Fruit fly (Drosophila melanogaster) whole organism, embryonic: ENCODE results near the gene CG14205.

Source experiments
- Ada2b ChIP-seq: fragments of 200-800 bp; sonication (Bioruptor generic); IDR thresholded peaks from 2 replicates; pipeline ENCODE4 v1.3.6; 2022; ENCODE audit warnings: missing biosample characterization, missing genetic modification characterization
- CG10274 ChIP-seq: fragments of 200-800 bp; sonication (Bioruptor generic); optimal IDR thresholded peaks from 3 replicates; lab custom pipeline; 2017; ENCODE audit warnings: missing biosample characterization, mild to moderate bottlenecking, missing genetic modification characterization
- CG12659 ChIP-seq: fragments of 200-800 bp; sonication (Bioruptor generic); optimal IDR thresholded peaks from 3 replicates; lab custom pipeline; 2017; ENCODE audit warnings: mild to moderate bottlenecking, missing biosample characterization, missing genetic modification reagents, missing genetic modification characterization
- CG15011 ChIP-seq: fragments of 200-800 bp; sonication (Bioruptor generic); optimal IDR thresholded peaks from 3 replicates; lab custom pipeline; 2018; ENCODE audit warnings: missing biosample characterization, mild to moderate bottlenecking, missing genetic modification characterization
- CG15601 ChIP-seq: fragments of 200-800 bp; sonication (Bioruptor generic); optimal IDR thresholded peaks from 3 replicates; lab custom pipeline; 2019; ENCODE audit warnings: missing biosample characterization, mild to moderate bottlenecking, missing genetic modification characterization, moderate library complexity
- CG1792 ChIP-seq: fragments of 200-800 bp; sonication (Bioruptor generic); optimal IDR thresholded peaks from 2 replicates; lab custom pipeline; 2016; ENCODE audit warnings: missing biosample characterization, missing genetic modification characterization
- CG18476 ChIP-seq: fragments of 200-800 bp; sonication (Bioruptor generic); optimal IDR thresholded peaks from 2 replicates; lab custom pipeline; 2016; ENCODE audit warnings: missing biosample characterization, mild to moderate bottlenecking, missing genetic modification characterization
- CG2875 ChIP-seq: fragments of 200-800 bp; sonication (Bioruptor generic); optimal IDR thresholded peaks from 2 replicates; lab custom pipeline; 2017; ENCODE audit warnings: missing biosample characterization, mild to moderate bottlenecking, missing genetic modification characterization, missing genetic modification reagents
- CG3995 ChIP-seq: fragments of 200-800 bp; sonication (Bioruptor generic); optimal IDR thresholded peaks from 3 replicates; lab custom pipeline; 2016; ENCODE audit warnings: missing biosample characterization, missing genetic modification characterization
- CG4404 ChIP-seq: fragments of 200-800 bp; sonication (Bioruptor generic); IDR thresholded peaks from 2 replicates; pipeline ENCODE4 v1.3.6; 2022; ENCODE audit warnings: missing biosample characterization, missing genetic modification characterization
- CG6175 ChIP-seq: fragments of 200-800 bp; sonication (Bioruptor generic); IDR thresholded peaks from 3 replicates; pipeline ENCODE4 v1.3.6; 2022; ENCODE audit warnings: missing biosample characterization, missing genetic modification characterization
- CG7357 ChIP-seq: fragments of 200-800 bp; sonication (Bioruptor generic); IDR thresholded peaks from 3 replicates; pipeline ENCODE4 v1.3.6; 2022; ENCODE audit warnings: missing biosample characterization, missing genetic modification characterization
- CG7963 ChIP-seq: fragments of 200-800 bp; sonication (Bioruptor generic); IDR thresholded peaks from 3 replicates; pipeline ENCODE4 v1.3.6; 2022; ENCODE audit warnings: missing biosample characterization, missing genetic modification characterization; ENCODE audit not compliant: partially characterized antibody
- CG8478 ChIP-seq: fragments of >200 bp; optimal IDR thresholded peaks from 2 replicates; lab custom pipeline; 2018
- CG9437 ChIP-seq: fragments of 200-800 bp; sonication (Bioruptor generic); optimal IDR thresholded peaks from 2 replicates; lab custom pipeline; 2018; ENCODE audit warnings: missing biosample characterization, mild to moderate bottlenecking, missing genetic modification characterization
- D ChIP-seq, 2 experiments: fragments of 200-800 bp in 1 of 2; fragments of >200 bp in 1 of 2; sonication (Bioruptor generic) in 1 of 2; optimal IDR thresholded peaks; 2 replicates in 1 of 2; 3 replicates in 1 of 2; lab custom pipeline; 2017; ENCODE audit warnings: mild to moderate bottlenecking in 1 of 2, missing biosample characterization in 1 of 2, missing genetic modification characterization in 1 of 2, missing genetic modification reagents in 1 of 2
- D19B ChIP-seq: fragments of 200-800 bp; sonication (Bioruptor generic); optimal IDR thresholded peaks from 2 replicates; lab custom pipeline; 2017; ENCODE audit warnings: missing biosample characterization, mild to moderate bottlenecking, missing genetic modification characterization
- Deaf1 ChIP-seq: fragments of 200-800 bp; optimal IDR thresholded peaks from 3 replicates; lab custom pipeline; 2019; ENCODE audit warnings: missing biosample characterization, mild to moderate bottlenecking, missing genetic modification characterization, moderate library complexity
- Dll ChIP-seq: fragments of 200-800 bp; sonication (Bioruptor generic); IDR thresholded peaks from 4 replicates; pipeline ENCODE4 v1.3.6; 2022; ENCODE audit warnings: missing biosample characterization, missing genetic modification characterization; ENCODE audit not compliant: partially characterized antibody
- HLHmδ ChIP-seq: fragments of 200-800 bp; sonication (Bioruptor generic); optimal IDR thresholded peaks from 2 replicates; lab custom pipeline; 2018; ENCODE audit warnings: missing biosample characterization, mild to moderate bottlenecking, missing genetic modification characterization, moderate library complexity
- Hey ChIP-seq: fragments of 200-800 bp; sonication (Bioruptor generic); optimal IDR thresholded peaks from 3 replicates; lab custom pipeline; 2018; ENCODE audit warnings: missing biosample characterization, mild to moderate bottlenecking, missing genetic modification characterization
- HmgZ ChIP-seq: fragments of 200-800 bp; sonication (Bioruptor generic); optimal IDR thresholded peaks from 2 replicates; lab custom pipeline; 2018; ENCODE audit warnings: missing biosample characterization, mild to moderate bottlenecking, missing genetic modification characterization
- MBD-R2 ChIP-seq: fragments of 200-800 bp; sonication (Bioruptor generic); IDR thresholded peaks from 2 replicates; pipeline ENCODE4 v1.3.6; 2022; ENCODE audit warnings: missing biosample characterization, missing genetic modification characterization
- MESR4 ChIP-seq: fragments of 200-800 bp; sonication (Bioruptor generic); optimal IDR thresholded peaks from 2 replicates; lab custom pipeline; 2018; ENCODE audit warnings: missing biosample characterization, mild to moderate bottlenecking, missing genetic modification characterization, moderate library complexity
- Opbp ChIP-seq: fragments of 200-800 bp; sonication (Bioruptor generic); IDR thresholded peaks from 3 replicates; pipeline ENCODE4 v1.3.6; 2022; ENCODE audit warnings: missing biosample characterization, missing genetic modification characterization; ENCODE audit not compliant: partially characterized antibody
- Sox102F ChIP-seq: fragments of 200-800 bp; sonication (Bioruptor generic); optimal IDR thresholded peaks from 2 replicates; lab custom pipeline; 2018; ENCODE audit warnings: missing biosample characterization, mild to moderate bottlenecking, missing genetic modification characterization, moderate library complexity
- Tbp ChIP-seq: fragments of >200 bp; optimal IDR thresholded peaks from 2 replicates; lab custom pipeline; 2018; ENCODE audit warnings: missing biosample characterization, missing genetic modification characterization
- YL-1 ChIP-seq: fragments of 200-800 bp; sonication (Bioruptor generic); optimal IDR thresholded peaks from 3 replicates; lab custom pipeline; 2017; ENCODE audit warnings: missing biosample characterization, mild to moderate bottlenecking, missing genetic modification characterization
- cato ChIP-seq: fragments of 200-800 bp; sonication (Bioruptor generic); optimal IDR thresholded peaks from 2 replicates; lab custom pipeline; 2016; ENCODE audit warnings: missing biosample characterization, missing genetic modification characterization, borderline replicate concordance
- cg ChIP-seq: fragments of 200-800 bp; sonication (Bioruptor generic); optimal IDR thresholded peaks from 3 replicates; lab custom pipeline; 2019; ENCODE audit warnings: missing biosample characterization, mild to moderate bottlenecking, missing genetic modification characterization, moderate library complexity
- chinmo ChIP-seq: fragments of 200-800 bp; sonication (Bioruptor generic); IDR thresholded peaks from 4 replicates; pipeline ENCODE4 v1.3.6; 2022; ENCODE audit warnings: missing biosample characterization, missing genetic modification characterization; ENCODE audit not compliant: partially characterized antibody
- chm ChIP-seq: fragments of 200-800 bp; sonication (Bioruptor generic); IDR thresholded peaks from 2 replicates; pipeline ENCODE4 v1.3.6; 2022; ENCODE audit warnings: missing biosample characterization, missing genetic modification characterization
- dm ChIP-seq: fragments of 200-800 bp; sonication (Bioruptor generic); optimal IDR thresholded peaks from 3 replicates; lab custom pipeline; 2016; ENCODE audit warnings: missing biosample characterization, missing genetic modification characterization
- eyg ChIP-seq: fragments of 200-800 bp; sonication (Bioruptor generic); optimal IDR thresholded peaks from 3 replicates; lab custom pipeline; 2016; ENCODE audit warnings: missing biosample characterization, missing genetic modification characterization
- fd64A ChIP-seq: fragments of 200-800 bp; sonication (Bioruptor generic); optimal IDR thresholded peaks from 3 replicates; lab custom pipeline; 2018; ENCODE audit warnings: missing biosample characterization, mild to moderate bottlenecking, missing genetic modification characterization
- ftz-f1 ChIP-seq: fragments of 200-800 bp; sonication (Bioruptor generic); optimal IDR thresholded peaks from 2 replicates; lab custom pipeline; 2016; ENCODE audit warnings: missing biosample characterization, missing genetic modification characterization
- fu2 ChIP-seq: fragments of 200-800 bp; sonication (Bioruptor generic); optimal IDR thresholded peaks from 2 replicates; lab custom pipeline; 2016; ENCODE audit warnings: missing biosample characterization, missing genetic modification characterization
- hb ChIP-seq: fragments of 200-800 bp; sonication (Bioruptor generic); IDR thresholded peaks from 3 replicates; pipeline ENCODE4 v1.3.6; 2022; ENCODE audit warnings: missing biosample characterization, missing genetic modification characterization; ENCODE audit not compliant: partially characterized antibody
- nerfin-2 ChIP-seq: fragments of 200-800 bp; sonication (Bioruptor generic); IDR thresholded peaks from 2 replicates; pipeline ENCODE4 v1.3.6; 2022; ENCODE audit warnings: missing biosample characterization, missing genetic modification characterization; ENCODE audit not compliant: partially characterized antibody
- onecut ChIP-seq: fragments of 200-800 bp; sonication (Bioruptor generic); IDR thresholded peaks from 2 replicates; pipeline ENCODE4 v1.3.6; 2022; ENCODE audit warnings: missing biosample characterization, missing genetic modification characterization
- otp ChIP-seq: fragments of 200-800 bp; sonication (Bioruptor generic); IDR thresholded peaks from 3 replicates; pipeline ENCODE4, ENCODE4 v1.3.6; 2022; ENCODE audit warnings: missing biosample characterization, missing genetic modification characterization
- phol ChIP-seq: fragments of 200-800 bp; sonication (Bioruptor generic); optimal IDR thresholded peaks from 3 replicates; lab custom pipeline; 2018; ENCODE audit warnings: missing biosample characterization, mild to moderate bottlenecking, missing genetic modification characterization, moderate library complexity
- rib ChIP-seq: fragments of 200-800 bp; sonication (Bioruptor generic); IDR thresholded peaks from 2 replicates; pipeline ENCODE4 v1.3.6; 2022; ENCODE audit warnings: missing biosample characterization, missing genetic modification characterization
- run ChIP-seq: fragments of 200-800 bp; sonication (Bioruptor generic); optimal IDR thresholded peaks from 3 replicates; lab custom pipeline; 2018; ENCODE audit warnings: missing biosample characterization, mild to moderate bottlenecking, missing genetic modification characterization
- sim ChIP-seq: fragments of 200-800 bp; sonication (Bioruptor generic); IDR thresholded peaks from 2 replicates; pipeline ENCODE4 v1.3.6; 2022; ENCODE audit warnings: missing biosample characterization, missing genetic modification characterization
- vfl ChIP-seq: fragments of 200-800 bp; sonication (Bioruptor generic); optimal IDR thresholded peaks from 2 replicates; lab custom pipeline; 2016; ENCODE audit warnings: missing biosample characterization, missing genetic modification characterization
- vnd ChIP-seq: fragments of 200-800 bp; sonication (Bioruptor generic); IDR thresholded peaks from 3 replicates; pipeline ENCODE4 v1.3.6; 2022; ENCODE audit warnings: missing biosample characterization, missing genetic modification characterization; ENCODE audit not compliant: partially characterized antibody

Gene CG14205

DNA sequence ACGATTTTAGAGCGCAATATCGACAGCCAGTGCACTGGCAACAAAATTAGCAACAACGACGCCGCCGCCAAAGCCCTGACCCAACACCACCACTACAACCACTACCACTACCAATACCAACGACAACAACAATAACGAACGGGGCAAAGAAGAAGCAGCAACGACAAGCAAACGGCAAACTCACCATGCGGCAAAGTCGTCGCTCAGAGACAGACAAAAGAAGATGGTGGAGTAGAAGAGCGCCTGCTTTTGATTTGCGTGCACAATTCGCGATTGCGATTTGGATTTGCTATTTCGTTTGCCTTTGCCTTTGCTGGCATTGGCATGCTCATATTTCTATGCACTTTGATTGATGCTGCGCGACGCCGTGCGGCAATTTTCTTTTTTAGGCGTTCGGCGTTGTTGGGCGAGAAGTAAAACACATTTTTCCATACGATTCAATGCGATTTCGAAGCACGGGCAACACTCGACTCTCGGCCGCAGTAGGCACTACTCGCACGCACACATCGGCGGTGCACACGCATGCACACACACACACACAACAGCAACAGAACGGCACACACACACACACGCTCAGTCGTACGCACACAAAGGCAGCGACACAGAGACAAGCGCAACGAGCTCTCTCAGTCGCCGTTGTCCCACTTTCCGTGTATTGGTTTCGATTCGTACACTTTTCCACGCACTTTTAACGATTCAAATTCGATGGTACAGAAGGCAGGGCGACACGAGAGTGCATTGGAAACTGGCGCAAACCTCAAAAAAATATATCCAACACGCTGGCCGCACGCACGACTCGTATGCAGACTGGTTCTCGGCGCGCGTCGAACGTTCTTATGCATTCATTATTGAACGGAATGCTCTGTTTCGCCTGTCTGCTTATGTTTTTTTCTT lies 45.3 kb downstream of the CG14205 start (continued):
- TF ChIP-seq vfl (GFP tag; lab: Kevin White, UChicago) (no peak), D (optimal IDR thresholded peaks at IDR 0.05; lab: Kevin White, UChicago) (peak; percentile 19), D (GFP tag; optimal IDR thresholded peaks at IDR 0.05; lab: Kevin White, UChicago) (no peak), Ada2b (GFP tag; lab: Robert Waterston, UW) (no peak), CG6175 (0 out of 3 replicates have a peak, but pooled peaks have one; percentile 6), hb (GFP tag; lab: Robert Waterston, UW) (no peak), Deaf1 (tag; lab: Kevin White, UChicago) (peak; percentile 62), CG7357 (GFP tag; lab: Robert Waterston, UW) (no peak), fu2 (GFP tag; lab: Kevin White, UChicago) (no peak), HmgZ (peak; percentile 15), CG10274 (GFP tag; lab: Kevin White, UChicago) (no peak), sim (GFP tag; lab: Robert Waterston, UW) (no peak), CG9437 (no peak), MESR4 (GFP tag; lab: Kevin White, UChicago) (peak; percentile 90), Sox102F (GFP tag; lab: Kevin White, UChicago) (no peak), cato (GFP tag; lab: Kevin White, UChicago) (no peak), YL-1 (GFP tag; lab: Kevin White, UChicago) (peak; percentile 18), chm (0 out of 2 replicates have a peak, but pooled peaks have one; percentile 8), CG2875 (GFP tag; lab: Kevin White, UChicago) (no peak), HLHmδ (peak; percentile 57), MBD-R2 (GFP tag; lab: Robert Waterston, UW) (no peak; the same call in 1 of the 2 replicates), dm (GFP tag; lab: Kevin White, UChicago) (no peak), vnd (GFP tag; lab: Robert Waterston, UW) (no peak), D19B (GFP tag; lab: Kevin White, UChicago) (no peak), fd64A (no peak), Dll (GFP tag; lab: Robert Waterston, UW) (0 out of 4 replicates have a peak, but pooled peaks have one; percentile 15), Tbp (GFP tag; lab: Kevin White, UChicago) (peak; percentile 47), CG8478 (peak; percentile 95), CG4404 (GFP tag; lab: Robert Waterston, UW) (no peak), Hey (no peak), otp (GFP tag; lab: Robert Waterston, UW) (no peak), CG12659 (GFP tag; lab: Kevin White, UChicago) (peak; percentile 28), ftz-f1 (GFP tag; lab: Kevin White, UChicago) (no peak), CG15011 (GFP tag; lab: Kevin White, UChicago) (no peak), CG15601 (tag; lab: Kevin White, UChicago) (no peak), run (tag; lab: Kevin White, UChicago) (no peak), CG1792 (GFP tag; lab: Kevin White, UChicago) (no peak), CG7963 (GFP tag; lab: Robert Waterston, UW) (no peak), phol (tag; lab: Kevin White, UChicago) (peak; percentile 56), nerfin-2 (GFP tag; lab: Robert Waterston, UW) (no peak), chinmo (GFP tag; lab: Robert Waterston, UW) (peak; percentile 88; the same call in 2 of the 4 replicates), CG18476 (no peak), cg (GFP tag; lab: Kevin White, UChicago) (peak; percentile 96), Opbp (0 out of 3 replicates have a peak, but pooled peaks have one; percentile 8), onecut (GFP tag; lab: Robert Waterston, UW) (no peak), CG3995 (GFP tag; lab: Kevin White, UChicago) (no peak), rib (GFP tag; lab: Robert Waterston, UW) (peak; percentile 34; the same call in 1 of the 2 replicates), eyg (GFP tag; lab: Kevin White, UChicago) (no peak)
